Worm (Caenorhabditis elegans): ENCODE results near the gene nspa-10.

- no peak for TF ChIP-seq unc-130 (GFP tag; optimal IDR thresholded peaks at IDR 0.05)
- no peak for TF ChIP-seq Y67H2A.10 (GFP tag; conservative IDR thresholded peaks at IDR 0.05)
- TF ChIP-seq B0261.1 (tag; optimal IDR thresholded peaks at IDR 0.05): no peak
- no peak for TF ChIP-seq lin-35 (GFP tag; optimal IDR thresholded peaks at IDR 0.05)
- no peak for TF ChIP-seq D2030.7 (GFP tag; IDR thresholded peaks at IDR 0.05)
- TF ChIP-seq unc-62 (GFP tag; optimal IDR thresholded peaks at IDR 0.05): no peak
- no peak for TF ChIP-seq bed-1 (GFP tag; IDR thresholded peaks at IDR 0.05)
- no peak for TF ChIP-seq cebp-1 (GFP tag; IDR thresholded peaks at IDR 0.05)
- no peak for TF ChIP-seq cebp-1 (tag; optimal IDR thresholded peaks at IDR 0.05)
- no peak for TF ChIP-seq ceh-40 (GFP tag; IDR thresholded peaks at IDR 0.05)
- no peak for TF ChIP-seq hlh-12 (tag; optimal IDR thresholded peaks at IDR 0.05)
Observed at ce11 chrV:14784160-14784774, 34.0 kb upstream of the nspa-10 start, which contains the start of gene Y50E8A.12.
